Worm (Caenorhabditis elegans): Measurements from ENCODE around the gene T16G1.4.

T16G1.4 gene

DNA sequence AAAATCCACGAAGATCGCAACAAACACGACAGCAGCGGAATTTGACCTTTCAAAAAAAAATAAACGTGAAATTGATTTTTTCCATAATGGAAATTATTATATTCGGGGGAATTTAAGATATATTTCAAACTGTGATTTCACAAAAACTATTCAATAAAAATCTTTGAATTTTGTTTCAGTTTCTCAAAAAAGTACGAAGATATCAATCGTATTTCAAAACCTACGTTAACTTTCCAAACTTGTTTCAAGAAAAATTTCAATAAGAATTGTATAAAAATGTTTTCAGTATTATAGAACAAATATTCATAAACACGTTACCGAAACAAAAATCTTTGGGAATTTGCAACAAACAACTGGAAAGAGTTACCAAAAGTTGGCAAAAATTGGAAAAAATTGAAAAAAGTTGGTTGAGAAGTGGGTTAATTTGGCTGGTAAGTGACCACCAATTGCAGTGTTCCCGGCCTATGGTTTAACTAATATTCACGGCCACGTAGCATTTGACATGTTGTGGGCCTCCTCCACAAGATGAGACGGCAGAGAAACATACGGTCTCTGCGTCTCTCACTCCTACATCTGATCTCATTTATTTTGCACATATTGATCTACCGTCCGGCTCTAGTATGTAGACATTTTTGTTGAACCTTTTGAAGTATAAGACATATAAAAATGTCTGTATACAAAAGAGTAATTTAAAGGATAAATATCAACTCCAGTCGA, 9.3 kb upstream of the T16G1.4 start, which contains the start of the genes T16G1.9 and T16G1.18 (continued):
- TF ChIP-seq lir-3 (tag; optimal IDR thresholded peaks at IDR 0.05; ENCODE audit: poor library complexity) (no peak), nhr-19 (GFP tag; conservative IDR thresholded peaks at IDR 0.05) (peak; percentile 27; the same call in 1 of the 2 replicates), fkh-10 (GFP tag; optimal IDR thresholded peaks at IDR 0.05) (no peak), mdl-1 (tag; optimal IDR thresholded peaks at IDR 0.05) (no peak), swsn-7 (tag; optimal IDR thresholded peaks at IDR 0.05) (peak; percentile 19), nhr-71 (tag; optimal IDR thresholded peaks at IDR 0.05) (peak; percentile 49)

DNA sequence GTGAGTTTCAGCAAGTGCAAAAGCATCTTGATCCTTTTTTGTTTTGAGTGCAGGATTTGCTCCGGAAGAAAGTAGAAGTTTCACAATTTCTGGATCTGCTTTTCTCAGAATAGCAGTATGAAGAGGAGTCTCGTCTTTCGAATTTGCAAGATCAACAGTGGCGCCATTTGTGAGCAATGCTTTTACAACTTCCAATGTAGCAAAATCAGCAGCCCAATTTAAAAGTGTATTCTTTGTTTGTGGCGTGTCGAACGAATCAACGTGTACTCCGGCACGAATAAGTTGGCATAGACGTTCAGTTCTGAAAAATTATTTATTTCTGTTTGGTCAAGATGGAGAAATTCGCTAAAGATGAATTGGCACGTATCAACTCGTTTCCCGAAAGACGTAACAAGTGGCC, 8.0 kb upstream of the T16G1.4 start, which contains the start of gene T16G1.13:
TSS of gene T16G1.13 (plus strand) at position 301 of the 400 bp plus-strand sequence.
- no peak for TF ChIP-seq pqm-1 (tag; optimal IDR thresholded peaks at IDR 0.05)
- no peak for TF ChIP-seq mab-9 (GFP tag; IDR thresholded peaks at IDR 0.05)
- no peak for TF ChIP-seq aha-1 (tag; optimal IDR thresholded peaks at IDR 0.05)

DNA sequence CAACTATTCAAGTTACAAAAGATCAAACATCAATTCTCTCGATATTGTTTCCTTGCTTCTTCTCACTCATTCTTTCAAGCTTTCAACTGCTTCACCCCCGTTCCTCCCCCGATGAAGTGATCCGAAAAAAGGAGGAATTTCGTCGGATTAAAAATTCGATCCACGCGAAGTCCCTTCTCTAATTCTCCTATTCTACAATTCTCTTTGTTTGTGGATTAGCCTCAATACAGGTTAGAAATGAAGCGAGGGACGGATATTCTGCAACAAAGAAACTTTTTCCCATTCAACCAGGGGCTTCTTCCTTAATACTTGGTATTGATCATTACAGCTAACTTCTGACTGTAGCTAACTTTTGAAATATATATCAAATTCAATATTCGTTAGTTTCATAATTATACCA, 3.1 kb upstream of the T16G1.4 start, which contains the start of gene grl-2:
TSS of gene grl-2 (plus strand) at position 301 of the 400 bp plus-strand sequence.
- TF ChIP-seq nhr-85 (tag): peak; percentile 62
- no peak for TF ChIP-seq snpc-4 (tag; optimal IDR thresholded peaks at IDR 0.05)

DNA sequence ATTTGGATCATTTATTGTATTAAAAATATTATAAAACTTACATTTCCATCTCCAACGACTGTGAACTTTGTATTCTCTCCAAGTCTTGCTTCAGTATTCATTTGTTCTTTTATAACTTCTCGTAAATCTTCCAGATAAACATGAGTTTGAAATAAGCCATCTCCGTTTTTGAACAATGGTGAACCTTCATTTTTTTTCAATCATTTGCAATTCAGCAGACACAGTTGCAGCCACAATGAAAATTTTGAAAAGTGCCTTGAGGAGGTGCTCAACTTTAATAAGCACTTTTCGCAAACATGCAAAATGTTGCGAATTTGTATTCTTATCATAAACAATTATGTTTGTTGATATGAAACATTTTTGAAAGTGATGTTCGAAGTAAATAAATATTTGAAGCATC, 2.6 kb upstream of the T16G1.4 start, which contains the start of gene T16G1.3:
TSS of gene T16G1.3 (minus strand) at position 101 of the 400 bp plus-strand sequence.
- TF ChIP-seq hpl-2 (GFP tag; optimal IDR thresholded peaks at IDR 0.05) (no peak), nhr-19 (GFP tag; conservative IDR thresholded peaks at IDR 0.05) (no peak), F16B12.6 (tag; optimal IDR thresholded peaks at IDR 0.05) (no peak), swsn-7 (tag; optimal IDR thresholded peaks at IDR 0.05) (no peak), unc-98 (GFP tag; IDR thresholded peaks at IDR 0.05) (no peak), egl-13 (tag; optimal IDR thresholded peaks at IDR 0.05) (no peak), zag-1 (tag; optimal IDR thresholded peaks at IDR 0.05) (no peak), fkh-4 (tag; optimal IDR thresholded peaks at IDR 0.05; ENCODE audit: borderline replicate concordance) (no peak)

DNA sequence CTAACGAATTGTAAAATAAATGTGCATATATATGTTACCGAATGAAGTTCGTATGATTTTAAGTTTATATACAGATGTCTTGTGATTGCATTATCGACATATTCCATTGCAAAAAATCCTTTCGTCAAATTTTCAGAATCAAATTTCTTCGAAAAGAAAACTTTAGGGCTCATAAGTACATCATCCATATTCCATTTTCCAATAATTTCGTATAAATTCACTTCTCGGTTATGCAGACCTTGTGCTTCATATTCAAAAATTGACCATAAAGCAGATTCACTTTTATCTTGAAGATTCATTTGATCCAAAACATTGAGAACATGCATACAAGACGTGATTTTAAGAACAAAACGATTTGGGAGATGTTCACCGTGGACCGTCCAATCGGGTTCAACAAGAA, 1.8 kb upstream of the T16G1.4 start:
- TF ChIP-seq unc-86 (tag; optimal IDR thresholded peaks at IDR 0.05) (no peak), nhr-77 (tag; optimal IDR thresholded peaks at IDR 0.05) (no peak), sup-37 (GFP tag; optimal IDR thresholded peaks at IDR 0.05) (no peak), pax-3 (tag; optimal IDR thresholded peaks at IDR 0.05) (no peak), unc-130 (tag; optimal IDR thresholded peaks at IDR 0.05) (no peak), nhr-237 (tag; optimal IDR thresholded peaks at IDR 0.05) (no peak), lin-35 (GFP tag; optimal IDR thresholded peaks at IDR 0.05) (no peak), ztf-4 (tag; optimal IDR thresholded peaks at IDR 0.05) (no peak), pqm-1 (tag; optimal IDR thresholded peaks at IDR 0.05) (no peak), mab-9 (GFP tag; IDR thresholded peaks at IDR 0.05) (no peak), ets-5 (GFP tag; IDR thresholded peaks at IDR 0.05) (no peak), nhr-11 (tag; optimal IDR thresholded peaks at IDR 0.05) (no peak), ceh-8 (GFP tag; optimal IDR thresholded peaks at IDR 0.05) (no peak), hpl-2 (GFP tag; optimal IDR thresholded peaks at IDR 0.05) (no peak)

DNA sequence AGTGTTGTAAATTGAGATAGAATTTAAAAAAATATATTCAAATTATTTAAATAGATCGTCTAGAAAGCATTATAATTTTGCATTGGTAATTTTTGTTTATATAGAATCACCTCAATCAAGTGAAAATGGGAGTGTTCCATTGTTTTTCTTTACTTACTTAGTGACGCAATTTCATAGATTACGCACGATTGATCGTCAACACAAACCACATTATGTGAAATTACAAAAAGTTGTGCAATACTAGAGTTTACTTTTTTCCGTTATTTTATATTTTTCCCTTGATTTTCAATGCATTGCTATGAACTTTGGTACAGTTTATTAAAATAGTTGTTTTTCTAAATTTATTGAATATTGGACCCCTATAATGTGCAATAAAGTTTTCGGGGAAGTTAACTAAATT, 2.2 kb downstream of the T16G1.4 start, which contains the start of gene T16G1.5:
TSS of gene T16G1.5 (minus strand) at position 119 of the 400 bp plus-strand sequence.
- TF ChIP-seq efl-1 (optimal IDR thresholded peaks at IDR 0.05): no peak
- peak in 1 of 2 experiments; percentile 41 for TF ChIP-seq efl-1 (GFP tag; optimal IDR thresholded peaks at IDR 0.05 in 1 of 2)
- no peak for TF ChIP-seq C04F5.9 (tag; optimal IDR thresholded peaks at IDR 0.05)
